Fruit fly (Drosophila melanogaster) whole organism, embryonic: ENCODE data around the gene Bet3.

Source experiments
- Asciz ChIP-seq: fragments of 200-800 bp; sonication (Bioruptor generic); optimal IDR thresholded peaks from 2 replicates; lab custom pipeline; 2017; ENCODE audit warnings: missing biosample characterization, mild to moderate bottlenecking, missing genetic modification characterization, missing genetic modification reagents
- Atf-2 ChIP-seq: fragments of 200-800 bp; sonication (Bioruptor generic); optimal IDR thresholded peaks from 2 replicates; lab custom pipeline; 2016; ENCODE audit warnings: missing biosample characterization, missing genetic modification characterization
- CG10321 ChIP-seq: fragments of 200-800 bp; sonication (Bioruptor generic); IDR thresholded peaks from 2 replicates; pipeline ENCODE4 v1.3.6; 2022; ENCODE audit warnings: missing biosample characterization, missing genetic modification characterization
- CG11398 ChIP-seq: fragments of 200-800 bp; sonication (Bioruptor generic); optimal IDR thresholded peaks from 2 replicates; lab custom pipeline; 2016; ENCODE audit warnings: missing biosample characterization, missing genetic modification characterization
- CG12155 ChIP-seq: fragments of 200-800 bp; sonication (Bioruptor generic); optimal IDR thresholded peaks from 3 replicates; lab custom pipeline; 2016; ENCODE audit warnings: missing biosample characterization, missing genetic modification characterization
- CG14441 ChIP-seq: fragments of 200-800 bp; sonication (Bioruptor generic); IDR thresholded peaks from 2 replicates; pipeline ENCODE4 v1.3.6; 2022; ENCODE audit warnings: missing biosample characterization, missing genetic modification characterization
- CG14667 ChIP-seq: fragments of 200-800 bp; sonication (Bioruptor generic); IDR thresholded peaks from 2 replicates; pipeline ENCODE4 v1.3.6; 2022; ENCODE audit warnings: missing biosample characterization, missing genetic modification characterization
- CG1529 ChIP-seq: fragments of 200-800 bp; sonication (Bioruptor generic); optimal IDR thresholded peaks from 3 replicates; lab custom pipeline; 2018; ENCODE audit warnings: missing biosample characterization, missing genetic modification characterization
- CG17328 ChIP-seq: fragments of 200-800 bp; sonication (Bioruptor generic); IDR thresholded peaks from 2 replicates; pipeline ENCODE4 v1.3.6; 2022; ENCODE audit warnings: missing biosample characterization, missing genetic modification characterization
- CG2712 ChIP-seq: fragments of 200-800 bp; optimal IDR thresholded peaks from 3 replicates; lab custom pipeline; 2019; ENCODE audit warnings: missing biosample characterization, mild to moderate bottlenecking, missing genetic modification characterization, moderate library complexity
- CG30020 ChIP-seq: fragments of 200-800 bp; optimal IDR thresholded peaks from 2 replicates; lab custom pipeline; 2019; ENCODE audit warnings: missing biosample characterization, mild to moderate bottlenecking, missing genetic modification characterization, moderate library complexity
- CG32532 ChIP-seq: fragments of 200-800 bp; sonication (Bioruptor generic); IDR thresholded peaks from 2 replicates; pipeline ENCODE4 v1.3.6; 2022; ENCODE audit warnings: missing biosample characterization, missing genetic modification characterization
- CG34376 ChIP-seq: fragments of 200-800 bp; sonication (Bioruptor generic); optimal IDR thresholded peaks from 2 replicates; lab custom pipeline; 2018; ENCODE audit warnings: missing biosample characterization, mild to moderate bottlenecking, missing genetic modification characterization
- CG3847 ChIP-seq: fragments of 200-800 bp; sonication (Bioruptor generic); IDR thresholded peaks from 2 replicates; pipeline ENCODE4 v1.3.6; 2022; ENCODE audit warnings: missing biosample characterization, missing genetic modification characterization
- CG4328 ChIP-seq: fragments of 200-800 bp; sonication (Bioruptor generic); optimal IDR thresholded peaks from 3 replicates; lab custom pipeline; 2017; ENCODE audit warnings: missing biosample characterization, missing genetic modification reagents, missing genetic modification characterization
- Dip3 ChIP-seq: fragments of 200-800 bp; sonication (Bioruptor generic); optimal IDR thresholded peaks from 3 replicates; lab custom pipeline; 2016; ENCODE audit warnings: missing biosample characterization, missing genetic modification characterization
- Ets65A ChIP-seq: fragments of 200-800 bp; sonication (Bioruptor generic); peaks from one replicate; lab custom pipeline; 2016; ENCODE audit warnings: missing biosample characterization, missing genetic modification characterization
- Hr3 ChIP-seq: fragments of 200-800 bp; sonication (Bioruptor generic); optimal IDR thresholded peaks from 3 replicates; lab custom pipeline; 2016; ENCODE audit warnings: missing biosample characterization, missing genetic modification characterization
- Kr ChIP-seq: fragments of 200-800 bp; sonication (Bioruptor generic); optimal IDR thresholded peaks from 2 replicates; lab custom pipeline; 2017; ENCODE audit warnings: missing biosample characterization, mild to moderate bottlenecking, missing genetic modification characterization
- MESR4 ChIP-seq: fragments of 200-800 bp; sonication (Bioruptor generic); optimal IDR thresholded peaks from 2 replicates; lab custom pipeline; 2018; ENCODE audit warnings: missing biosample characterization, mild to moderate bottlenecking, missing genetic modification characterization, moderate library complexity
- NC2β ChIP-seq: fragments of 200-800 bp; sonication (Bioruptor generic); optimal IDR thresholded peaks from 2 replicates; lab custom pipeline; 2016; ENCODE audit warnings: missing biosample characterization, missing genetic modification characterization
- NK7.1 ChIP-seq: fragments of 200-800 bp; sonication (Bioruptor generic); optimal IDR thresholded peaks from 3 replicates; lab custom pipeline; 2016; ENCODE audit warnings: missing biosample characterization, missing genetic modification characterization
- Sox102F ChIP-seq: fragments of 200-800 bp; sonication (Bioruptor generic); optimal IDR thresholded peaks from 2 replicates; lab custom pipeline; 2018; ENCODE audit warnings: missing biosample characterization, mild to moderate bottlenecking, missing genetic modification characterization, moderate library complexity
- bcd ChIP-seq: fragments of 200-800 bp; sonication (Bioruptor generic); optimal IDR thresholded peaks from 2 replicates; lab custom pipeline; 2017; ENCODE audit warnings: missing biosample characterization, mild to moderate bottlenecking, missing genetic modification characterization
- br ChIP-seq: fragments of >200 bp; optimal IDR thresholded peaks from 2 replicates; lab custom pipeline; 2017
- ci ChIP-seq: fragments of 200-800 bp; sonication (Bioruptor generic); IDR thresholded peaks from 3 replicates; pipeline ENCODE4 v1.3.6; 2022; ENCODE audit warnings: missing biosample characterization, missing genetic modification characterization
- dan ChIP-seq: fragments of 200-800 bp; sonication (Bioruptor generic); IDR thresholded peaks from 2 replicates; pipeline ENCODE4 v1.3.6; 2022; ENCODE audit warnings: missing biosample characterization, missing genetic modification characterization
- dimm ChIP-seq: fragments of 200-800 bp; sonication (Bioruptor generic); IDR thresholded peaks from 2 replicates; pipeline ENCODE4 v1.3.6; 2022; ENCODE audit warnings: missing biosample characterization, missing genetic modification characterization
- en ChIP-seq: fragments of 200-800 bp; sonication (Bioruptor generic); optimal IDR thresholded peaks from 2 replicates; lab custom pipeline; 2016; ENCODE audit warnings: missing biosample characterization, missing genetic modification characterization
- ftz-f1 ChIP-seq: fragments of 200-800 bp; sonication (Bioruptor generic); optimal IDR thresholded peaks from 2 replicates; lab custom pipeline; 2016; ENCODE audit warnings: missing biosample characterization, missing genetic modification characterization
- gro ChIP-seq: fragments of 200-800 bp; sonication (Bioruptor generic); optimal IDR thresholded peaks from 2 replicates; lab custom pipeline; 2016; ENCODE audit warnings: missing biosample characterization, missing genetic modification characterization
- hbn ChIP-seq: fragments of 200-800 bp; sonication (Bioruptor generic); IDR thresholded peaks from 2 replicates; pipeline ENCODE4 v1.3.6; 2022; ENCODE audit warnings: missing biosample characterization, missing genetic modification characterization; ENCODE audit not compliant: partially characterized antibody
- kay ChIP-seq: fragments of 200-800 bp; sonication (Bioruptor generic); optimal IDR thresholded peaks from 2 replicates; lab custom pipeline; 2016; ENCODE audit warnings: missing biosample characterization, missing genetic modification characterization
- klu ChIP-seq: fragments of 200-800 bp; sonication (Bioruptor generic); IDR thresholded peaks from 2 replicates; pipeline ENCODE4 v1.3.6; 2022; ENCODE audit warnings: missing biosample characterization, missing genetic modification characterization
- lov ChIP-seq, 2 experiments: fragments of 200-800 bp in 1 of 2; fragments of >200 bp in 1 of 2; sonication (Bioruptor generic) in 1 of 2; IDR thresholded peaks in 1 of 2; optimal IDR thresholded peaks in 1 of 2; 2 replicates in 1 of 2; 3 replicates in 1 of 2; pipeline versions ENCODE4 v1.3.6 to Lab custom; 2017 to 2022; ENCODE audit warnings: missing biosample characterization in 1 of 2, missing genetic modification characterization in 1 of 2
- mld ChIP-seq: fragments of 200-800 bp; sonication (Bioruptor generic); IDR thresholded peaks from 3 replicates; pipeline ENCODE4 v1.3.6; 2022; ENCODE audit warnings: missing biosample characterization, missing genetic modification characterization; ENCODE audit not compliant: partially characterized antibody
- oc ChIP-seq: fragments of 200-800 bp; sonication (Bioruptor generic); optimal IDR thresholded peaks from 2 replicates; lab custom pipeline; 2018; ENCODE audit warnings: missing biosample characterization, mild to moderate bottlenecking, missing genetic modification characterization, moderate library complexity
- org-1 ChIP-seq: fragments of 200-800 bp; sonication (Bioruptor generic); optimal IDR thresholded peaks from 2 replicates; lab custom pipeline; 2017; ENCODE audit warnings: missing biosample characterization, missing genetic modification characterization
- pb ChIP-seq: fragments of 200-800 bp; sonication (Bioruptor generic); optimal IDR thresholded peaks from 3 replicates; lab custom pipeline; 2016; ENCODE audit warnings: missing biosample characterization, missing genetic modification characterization
- pzg ChIP-seq: fragments of 200-800 bp; sonication (Bioruptor generic); optimal IDR thresholded peaks from 3 replicates; lab custom pipeline; 2018; ENCODE audit warnings: missing biosample characterization, mild to moderate bottlenecking, missing genetic modification characterization, moderate library complexity
- sd ChIP-seq: fragments of 200-800 bp; sonication (Bioruptor generic); optimal IDR thresholded peaks from 3 replicates; lab custom pipeline; 2018; ENCODE audit warnings: missing biosample characterization, mild to moderate bottlenecking, missing genetic modification characterization, moderate library complexity
- seq ChIP-seq: fragments of 200-800 bp; sonication (Bioruptor generic); IDR thresholded peaks from 2 replicates; pipeline ENCODE4 v1.3.6; 2022; ENCODE audit warnings: missing biosample characterization, missing genetic modification characterization
- sisA ChIP-seq: fragments of 200-800 bp; sonication (Bioruptor generic); IDR thresholded peaks from 2 replicates; pipeline ENCODE4 v1.3.6; 2022; ENCODE audit warnings: missing biosample characterization, missing genetic modification characterization
- sqz ChIP-seq: fragments of 200-800 bp; sonication (Bioruptor generic); optimal IDR thresholded peaks from 3 replicates; lab custom pipeline; 2018; ENCODE audit warnings: missing biosample characterization, mild to moderate bottlenecking, missing genetic modification characterization
- sr ChIP-seq: fragments of 200-800 bp; sonication (Bioruptor generic); IDR thresholded peaks from 3 replicates; pipeline ENCODE4 v1.3.6; 2022; ENCODE audit warnings: missing biosample characterization, missing genetic modification characterization
- stwl ChIP-seq: fragments of 200-800 bp; sonication (Bioruptor generic); optimal IDR thresholded peaks from 3 replicates; lab custom pipeline; 2018; ENCODE audit warnings: missing biosample characterization, mild to moderate bottlenecking, missing genetic modification characterization, moderate library complexity
- toy ChIP-seq: fragments of 200-800 bp; sonication (Bioruptor generic); IDR thresholded peaks from 2 replicates; pipeline ENCODE4 v1.3.6; 2022; ENCODE audit warnings: missing biosample characterization, missing genetic modification characterization
- vnd ChIP-seq: fragments of 200-800 bp; sonication (Bioruptor generic); IDR thresholded peaks from 3 replicates; pipeline ENCODE4 v1.3.6; 2022; ENCODE audit warnings: missing biosample characterization, missing genetic modification characterization; ENCODE audit not compliant: partially characterized antibody
- vvl ChIP-seq: fragments of 200-800 bp; sonication (Bioruptor generic); IDR thresholded peaks from 2 replicates; pipeline ENCODE4 v1.3.6; 2022; ENCODE audit warnings: missing biosample characterization, missing genetic modification characterization
- zf30C ChIP-seq: fragments of 200-800 bp; sonication (Bioruptor generic); optimal IDR thresholded peaks from 3 replicates; lab custom pipeline; 2018; ENCODE audit warnings: missing biosample characterization, mild to moderate bottlenecking, missing genetic modification characterization

Bet3 gene

DNA sequence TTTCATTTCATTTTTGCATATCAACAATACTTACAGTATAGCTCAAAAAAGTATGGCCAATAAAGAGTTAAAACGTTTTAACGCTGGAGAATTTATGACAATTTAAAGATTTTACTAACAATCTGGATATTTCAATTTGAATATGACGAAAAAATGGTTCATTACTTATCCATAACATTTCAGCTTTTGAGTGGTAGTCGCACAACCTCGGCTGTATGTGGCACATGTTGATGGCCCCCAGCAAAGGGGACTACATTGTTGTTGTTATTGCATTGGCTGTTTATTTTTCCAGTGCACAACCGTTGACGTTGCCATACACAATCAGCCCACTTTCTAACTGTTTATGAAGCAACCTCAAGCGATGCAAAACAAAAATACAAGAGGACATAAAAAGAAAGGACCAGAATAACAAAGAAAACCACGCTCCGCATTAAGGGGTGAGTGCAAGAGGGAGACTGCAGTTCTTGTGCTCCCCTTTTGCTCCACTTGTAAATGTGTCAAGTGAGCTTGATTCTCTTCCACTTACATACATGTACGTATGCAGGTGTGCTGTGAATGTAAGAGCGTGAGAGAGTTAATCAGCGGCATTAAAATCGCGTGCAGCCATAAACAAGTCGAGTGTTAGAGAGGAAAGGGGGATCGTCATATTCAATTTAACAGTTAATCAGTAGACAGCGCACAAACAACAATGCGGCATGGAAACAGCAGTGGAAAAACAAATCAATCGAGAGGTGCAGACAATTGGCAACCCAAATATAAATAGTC, 21.8 kb downstream of the Bet3 start (continued):
- TF ChIP-seq en (GFP tag; lab: Kevin White, UChicago), result peak; percentile 3
- no peak for TF ChIP-seq br
- peak; percentile 2 for TF ChIP-seq CG1529 (GFP tag; lab: Kevin White, UChicago)
- peak; percentile 54 for TF ChIP-seq CG14441 (GFP tag; lab: Robert Waterston, UW)
- peak; percentile 12; the same call in 1 of the 2 replicates for TF ChIP-seq CG3847 (GFP tag; lab: Robert Waterston, UW)
- peak; percentile 50 for TF ChIP-seq org-1
- TF ChIP-seq Asciz (GFP tag; lab: Kevin White, UChicago), result peak; percentile 52
- no peak for TF ChIP-seq Atf-2
- peak; percentile 35 for TF ChIP-seq bcd (GFP tag; lab: Kevin White, UChicago)
- TF ChIP-seq Sox102F (GFP tag; lab: Kevin White, UChicago), result peak; percentile 77
- TF ChIP-seq CG30020 (tag; lab: Kevin White, UChicago), result no peak
- no peak for TF ChIP-seq lov (optimal IDR thresholded peaks at IDR 0.05; lab: Kevin White, UChicago)
- no peak for TF ChIP-seq lov (GFP tag; IDR thresholded peaks at IDR 0.05; lab: Robert Waterston, UW)
- TF ChIP-seq ci (GFP tag; lab: Robert Waterston, UW), result peak; percentile 84
- peak; percentile 18; the same call in 1 of the 2 replicates for TF ChIP-seq CG14667 (GFP tag; lab: Robert Waterston, UW)
- TF ChIP-seq sisA (GFP tag; lab: Robert Waterston, UW), result peak; percentile 53; the same call in 1 of the 2 replicates
- TF ChIP-seq vvl (GFP tag; lab: Robert Waterston, UW), result peak; percentile 65
- TF ChIP-seq seq (GFP tag; lab: Robert Waterston, UW), result peak; percentile 58; the same call in 1 of the 2 replicates
- no peak for TF ChIP-seq vnd
- no peak for TF ChIP-seq NK7.1 (GFP tag; lab: Kevin White, UChicago)
- no peak for TF ChIP-seq ftz-f1 (GFP tag; lab: Kevin White, UChicago)
- no peak for TF ChIP-seq kay
- peak; percentile 8 for TF ChIP-seq oc (tag; lab: Kevin White, UChicago)
- peak; percentile 2 for TF ChIP-seq CG11398
- TF ChIP-seq CG10321 (GFP tag; lab: Robert Waterston, UW), result no peak
- no peak for TF ChIP-seq toy (GFP tag; lab: Robert Waterston, UW)
- no peak for TF ChIP-seq sd (tag; lab: Kevin White, UChicago)
- TF ChIP-seq MESR4 (GFP tag; lab: Kevin White, UChicago), result no peak
- no peak for TF ChIP-seq Kr (GFP tag; lab: Kevin White, UChicago)
- TF ChIP-seq CG2712 (tag; lab: Kevin White, UChicago), result peak; percentile 57
- no peak for TF ChIP-seq klu
- no peak for TF ChIP-seq NC2β (GFP tag; lab: Kevin White, UChicago)
- TF ChIP-seq sqz (GFP tag; lab: Kevin White, UChicago), result no peak
- no peak for TF ChIP-seq stwl (tag; lab: Kevin White, UChicago)
- no peak for TF ChIP-seq pb (GFP tag; lab: Kevin White, UChicago)
- TF ChIP-seq Hr3 (GFP tag; lab: Kevin White, UChicago), result peak; percentile 11
- TF ChIP-seq gro (GFP tag; lab: Kevin White, UChicago), result no peak
- no peak for TF ChIP-seq CG12155 (GFP tag; lab: Kevin White, UChicago)
- peak; percentile 14; the same call in 1 of the 2 replicates for TF ChIP-seq CG32532 (GFP tag; lab: Robert Waterston, UW)
- TF ChIP-seq zf30C (GFP tag; lab: Kevin White, UChicago), result no peak
- peak; percentile 69 for TF ChIP-seq CG17328 (GFP tag; lab: Robert Waterston, UW)
- TF ChIP-seq mld (GFP tag; lab: Robert Waterston, UW), result no peak
- no peak for TF ChIP-seq Ets65A (GFP tag; lab: Kevin White, UChicago)
- TF ChIP-seq CG4328 (GFP tag; lab: Kevin White, UChicago), result no peak
- no peak for TF ChIP-seq dan (GFP tag; lab: Robert Waterston, UW)
- no peak for TF ChIP-seq dimm (GFP tag; lab: Robert Waterston, UW)
- TF ChIP-seq pzg (GFP tag; lab: Kevin White, UChicago), result no peak
- no peak for TF ChIP-seq hbn (GFP tag; lab: Robert Waterston, UW)
- TF ChIP-seq Dip3 (GFP tag; lab: Kevin White, UChicago), result no peak
- no peak for TF ChIP-seq sr (GFP tag; lab: Robert Waterston, UW)
- TF ChIP-seq CG34376 (GFP tag; lab: Kevin White, UChicago), result no peak
